Worm (Caenorhabditis elegans): ENCODE data around the gene hsp-25.

ce11 chrX:6003853-6004252 lies 35.6 kb downstream of the hsp-25 start, which contains the start of gene sups-1:
- no peak for TF ChIP-seq eyg-1 (tag; optimal IDR thresholded peaks at IDR 0.05)
- TF ChIP-seq F13H6.1 (tag; optimal IDR thresholded peaks at IDR 0.05), result no peak
- TF ChIP-seq ztf-16 (tag; optimal IDR thresholded peaks at IDR 0.05), result no peak
- no peak for TF ChIP-seq unc-55 (GFP tag; optimal IDR thresholded peaks at IDR 0.05)
